Fruit fly (Drosophila melanogaster) whole organism, wandering third instar larva: ENCODE measurements around the gene CG5126.

Experiments
- Abd-B ChIP-seq: fragments of >200 bp; optimal IDR thresholded peaks from 2 replicates; lab custom pipeline; 2017; ENCODE audit warnings: missing biosample characterization, missing genetic modification characterization
- CG32264 ChIP-seq: fragments of 200-800 bp; sonication (Bioruptor generic); optimal IDR thresholded peaks from 2 replicates; lab custom pipeline; 2016; ENCODE audit warnings: missing biosample characterization, missing genetic modification characterization
- CG9705 ChIP-seq: fragments of 200-800 bp; sonication (Bioruptor generic); optimal IDR thresholded peaks from 2 replicates; lab custom pipeline; 2018; ENCODE audit warnings: missing biosample characterization, mild to moderate bottlenecking, missing genetic modification characterization
- CrebA ChIP-seq: fragments of 200-800 bp; sonication (Bioruptor generic); optimal IDR thresholded peaks from 2 replicates; lab custom pipeline; 2016; ENCODE audit warnings: missing biosample characterization, mild to moderate bottlenecking, missing genetic modification characterization, borderline replicate concordance
- Dfd ChIP-seq: fragments of >200 bp; optimal IDR thresholded peaks from 2 replicates; lab custom pipeline; 2017; ENCODE audit warnings: missing biosample characterization, missing genetic modification characterization
- Dif ChIP-seq: fragments of 200-275, 200-300 bp; sonication (Bioruptor generic); optimal IDR thresholded peaks from 2 replicates; lab custom pipeline; 2018; ENCODE audit warnings: missing biosample characterization, missing genetic modification characterization; ENCODE audit not compliant: partially characterized antibody
- GATAd ChIP-seq: sonication (Bioruptor generic); optimal IDR thresholded peaks from 2 replicates; lab custom pipeline; 2016; ENCODE audit warnings: missing biosample characterization, missing genetic modification characterization
- HLH106 ChIP-seq: fragments of 200-800 bp; optimal IDR thresholded peaks from 3 replicates; lab custom pipeline; 2019; ENCODE audit warnings: missing biosample characterization, mild to moderate bottlenecking, missing genetic modification characterization, moderate library complexity
- Hnf4 ChIP-seq: fragments of 200-800 bp; sonication (Bioruptor generic); optimal IDR thresholded peaks from 2 replicates; lab custom pipeline; 2016; ENCODE audit warnings: missing biosample characterization, mild to moderate bottlenecking, missing genetic modification characterization
- Hr78 ChIP-seq: fragments of >200 bp; optimal IDR thresholded peaks from 2 replicates; lab custom pipeline; 2017; ENCODE audit warnings: missing biosample characterization, missing genetic modification characterization
- Hr83 ChIP-seq: fragments of 200-300 bp; sonication (Bioruptor generic); optimal IDR thresholded peaks from 2 replicates; lab custom pipeline; 2016; ENCODE audit warnings: missing biosample characterization, mild to moderate bottlenecking, missing genetic modification characterization, moderate library complexity; ENCODE audit not compliant: poor library complexity, severe bottlenecking
- Jra ChIP-seq: sonication (Bioruptor generic); optimal IDR thresholded peaks from 2 replicates; lab custom pipeline; 2016; ENCODE audit warnings: missing biosample characterization, missing genetic modification characterization
- Mio ChIP-seq: sonication (Bioruptor generic); optimal IDR thresholded peaks from 2 replicates; lab custom pipeline; 2016; ENCODE audit warnings: missing biosample characterization, missing genetic modification characterization
- Myc ChIP-seq: fragments of >200 bp; optimal IDR thresholded peaks from 2 replicates; lab custom pipeline; 2017
- N ChIP-seq: fragments of >200 bp; optimal IDR thresholded peaks from 2 replicates; lab custom pipeline; 2018; ENCODE audit warnings: missing biosample characterization, missing external identifiers, missing genetic modification characterization
- OdsH ChIP-seq: fragments of 200-800 bp; sonication (Bioruptor generic); optimal IDR thresholded peaks from 2 replicates; lab custom pipeline; 2016; ENCODE audit warnings: missing biosample characterization, mild to moderate bottlenecking, missing genetic modification characterization
- Rel ChIP-seq, 2 experiments: fragments of 200-800 bp; sonication (Bioruptor generic) in 1 of 2; optimal IDR thresholded peaks; 2 replicates in 1 of 2; 3 replicates in 1 of 2; lab custom pipeline; 2016 to 2019; ENCODE audit warnings: mild to moderate bottlenecking in 2 of 2, missing biosample characterization in 2 of 2, missing genetic modification characterization in 2 of 2, moderate library complexity in 1 of 2
- Sp1 ChIP-seq: fragments of 200-800 bp; sonication (Bioruptor generic); optimal IDR thresholded peaks from 3 replicates; lab custom pipeline; 2019; ENCODE audit warnings: missing biosample characterization, mild to moderate bottlenecking, missing genetic modification characterization, moderate library complexity
- Vsx2 ChIP-seq: fragments of 200-300, 225-300 bp; sonication (Bioruptor generic); optimal IDR thresholded peaks from 2 replicates; lab custom pipeline; 2018; ENCODE audit warnings: missing biosample characterization, missing genetic modification characterization; ENCODE audit not compliant: partially characterized antibody
- br ChIP-seq: fragments of 200-800 bp; sonication (Bioruptor generic); optimal IDR thresholded peaks from 2 replicates; lab custom pipeline; 2016; ENCODE audit warnings: missing biosample characterization, missing genetic modification characterization
- brk ChIP-seq: fragments of 200-800 bp; sonication (Bioruptor generic); optimal IDR thresholded peaks from 2 replicates; lab custom pipeline; 2016; ENCODE audit warnings: missing biosample characterization, mild to moderate bottlenecking, missing genetic modification characterization
- dl ChIP-seq, 2 experiments: fragments of 175-275, 200-275 bp in 1 of 2; fragments of 200-275 bp in 1 of 2; sonication (Bioruptor generic); optimal IDR thresholded peaks; lab custom pipeline; 2018; ENCODE audit warnings: mild to moderate bottlenecking in 2 of 2, missing biosample characterization in 2 of 2, missing genetic modification characterization in 2 of 2, moderate library complexity in 2 of 2; ENCODE audit not compliant: partially characterized antibody in 2 of 2, insufficient read depth in 1 of 2
- dmrt93B ChIP-seq: fragments of 200-800 bp; sonication (Bioruptor generic); optimal IDR thresholded peaks from 2 replicates; lab custom pipeline; 2018; ENCODE audit warnings: missing biosample characterization, mild to moderate bottlenecking, missing genetic modification characterization
- dsf ChIP-seq: sonication (Bioruptor generic); optimal IDR thresholded peaks from 2 replicates; lab custom pipeline; 2016; ENCODE audit warnings: missing biosample characterization, missing genetic modification characterization, borderline replicate concordance
- ey ChIP-seq: fragments of 200-800 bp; sonication (Bioruptor generic); optimal IDR thresholded peaks from 2 replicates; lab custom pipeline; 2016; ENCODE audit warnings: missing biosample characterization, missing genetic modification characterization
- foxo ChIP-seq, 2 experiments: fragments of 200-800 bp; sonication (Bioruptor generic); optimal IDR thresholded peaks; 2 replicates in 1 of 2; 3 replicates in 1 of 2; lab custom pipeline; 2016 to 2017; ENCODE audit warnings: missing biosample characterization in 2 of 2, missing genetic modification characterization in 2 of 2
- fru ChIP-seq: fragments of 200-800 bp; sonication (Bioruptor generic); optimal IDR thresholded peaks from 3 replicates; lab custom pipeline; 2016; ENCODE audit warnings: missing biosample characterization, mild to moderate bottlenecking, missing genetic modification characterization
- h ChIP-seq: fragments of 200-800 bp; sonication (Bioruptor generic); optimal IDR thresholded peaks from 3 replicates; lab custom pipeline; 2016; ENCODE audit warnings: missing biosample characterization, mild to moderate bottlenecking, missing genetic modification characterization
- jim ChIP-seq: fragments of 175-275, 200-325 bp; sonication (Bioruptor generic); optimal IDR thresholded peaks from 2 replicates; lab custom pipeline; 2016; ENCODE audit warnings: missing biosample characterization, mild to moderate bottlenecking, missing genetic modification characterization
- lola ChIP-seq: fragments of >200 bp; optimal IDR thresholded peaks from 2 replicates; lab custom pipeline; 2017; ENCODE audit warnings: missing biosample characterization, missing genetic modification characterization
- pan ChIP-seq: fragments of >200 bp; optimal IDR thresholded peaks from 2 replicates; lab custom pipeline; 2017
- psq ChIP-seq: fragments of 200-800 bp; sonication (Bioruptor generic); optimal IDR thresholded peaks from 3 replicates; lab custom pipeline; 2017; ENCODE audit warnings: missing biosample characterization, mild to moderate bottlenecking, missing genetic modification characterization, moderate library complexity
- rgr ChIP-seq: fragments of 200-800 bp; sonication (Bioruptor generic); optimal IDR thresholded peaks from 3 replicates; lab custom pipeline; 2016; ENCODE audit warnings: missing biosample characterization, mild to moderate bottlenecking, missing genetic modification characterization
- sage ChIP-seq: fragments of 200-800 bp; sonication (Bioruptor generic); optimal IDR thresholded peaks from 2 replicates; lab custom pipeline; 2016; ENCODE audit warnings: missing biosample characterization, mild to moderate bottlenecking, missing genetic modification characterization
- sv ChIP-seq: fragments of 200-800 bp; sonication (Bioruptor generic); optimal IDR thresholded peaks from 3 replicates; lab custom pipeline; 2016; ENCODE audit warnings: missing biosample characterization, missing genetic modification characterization
- tai ChIP-seq: sonication (Bioruptor generic); optimal IDR thresholded peaks from 2 replicates; lab custom pipeline; 2016; ENCODE audit warnings: missing biosample characterization, missing genetic modification characterization
- usp ChIP-seq: fragments of >200 bp; optimal IDR thresholded peaks from 2 replicates; lab custom pipeline; 2017; ENCODE audit warnings: missing biosample characterization, missing genetic modification characterization
- woc ChIP-seq: sonication (Bioruptor generic); optimal IDR thresholded peaks from 2 replicates; lab custom pipeline; 2016; ENCODE audit warnings: missing biosample characterization, mild to moderate bottlenecking, missing genetic modification characterization

CG5126 gene

dm6 chr2L:1142730-1143281 is 41.0 kb downstream of the CG5126 start, which contains the start of gene MFS3:
Gene MFS3 (plus strand): TSS chr2L:1143201.
- TF ChIP-seq CG32264 (GFP tag; lab: Kevin White, UChicago) (no peak), br (peak; percentile 47), sage (GFP tag; lab: Kevin White, UChicago) (no peak), N (GFP tag; lab: Kevin White, UChicago) (no peak), GATAd (GFP tag; lab: Kevin White, UChicago) (no peak), lola (GFP tag; lab: Kevin White, UChicago) (no peak), Hnf4 (peak; percentile 35), rgr (GFP tag; lab: Kevin White, UChicago) (peak; percentile 20), fru (peak; percentile 29), woc (no peak), Rel (GFP tag; optimal IDR thresholded peaks at IDR 0.05; lab: Kevin White, UChicago) (peak; percentile 44), Rel (tag; optimal IDR thresholded peaks at IDR 0.05; lab: Kevin White, UChicago) (peak; percentile 32), foxo (GFP tag; optimal IDR thresholded peaks at IDR 0.05; lab: Kevin White, UChicago) (peak in 1 of 2 experiments; percentile 36), Abd-B (GFP tag; lab: Kevin White, UChicago) (no peak), Dfd (GFP tag; lab: Kevin White, UChicago) (no peak), Mio (no peak), dl (GFP tag; optimal IDR thresholded peaks at IDR 0.05; lab: Kevin White, UChicago; ENCODE audit: insufficient read depth in 1 of 2, partially characterized antibody in 2 of 2) (no peak), dmrt93B (GFP tag; lab: Kevin White, UChicago) (no peak), psq (peak; percentile 22), pan (lab: Kevin White, UChicago) (no peak), Hr78 (GFP tag; lab: Kevin White, UChicago) (no peak), Jra (GFP tag; lab: Kevin White, UChicago) (peak; percentile 15), Myc (lab: Kevin White, UChicago) (peak; percentile 40), usp (GFP tag; lab: Kevin White, UChicago) (no peak), OdsH (no peak), HLH106 (no peak), brk (GFP tag; lab: Kevin White, UChicago) (peak; percentile 35), Dif (peak; percentile 7), tai (GFP tag; lab: Kevin White, UChicago) (no peak), Hr83 (GFP tag; lab: Kevin White, UChicago) (no peak), ey (no peak), Vsx2 (GFP tag; lab: Kevin White, UChicago) (peak; percentile 70), h (peak; percentile 42), dsf (GFP tag; lab: Kevin White, UChicago) (no peak), sv (GFP tag; lab: Kevin White, UChicago) (no peak), Sp1 (GFP tag; lab: Kevin White, UChicago) (peak; percentile 35), jim (GFP tag; lab: Kevin White, UChicago) (peak; percentile 79), CG9705 (GFP tag; lab: Kevin White, UChicago) (peak; percentile 27), CrebA (GFP tag; lab: Kevin White, UChicago) (no peak)

DNA sequence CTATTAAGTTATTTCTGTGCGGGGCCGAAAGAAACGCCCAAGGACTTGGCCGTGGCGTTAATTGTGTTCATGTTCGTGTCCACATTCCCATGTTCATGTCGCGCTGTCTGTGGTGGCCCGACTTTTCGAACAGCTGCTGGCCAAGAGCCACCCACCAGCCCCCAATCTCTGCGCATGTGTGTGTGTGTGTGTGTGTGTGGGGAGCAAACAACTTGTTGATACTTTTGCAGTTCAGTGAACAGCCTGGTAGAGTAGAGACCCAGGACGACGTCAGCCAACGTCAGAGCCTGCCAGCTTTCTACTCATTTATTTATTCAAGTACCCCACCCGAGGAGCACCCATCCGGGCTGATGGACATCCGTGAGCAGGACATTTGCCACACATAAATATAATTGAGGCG is 46.8 kb downstream of the CG5126 start:
- TF ChIP-seq Vsx2 (GFP tag; lab: Kevin White, UChicago) (no peak), Abd-B (GFP tag; lab: Kevin White, UChicago) (no peak), foxo (GFP tag; optimal IDR thresholded peaks at IDR 0.05; lab: Kevin White, UChicago) (no peak), Hr78 (GFP tag; lab: Kevin White, UChicago) (no peak), sv (GFP tag; lab: Kevin White, UChicago) (no peak), jim (GFP tag; lab: Kevin White, UChicago) (no peak), CrebA (GFP tag; lab: Kevin White, UChicago) (no peak), br (no peak), rgr (GFP tag; lab: Kevin White, UChicago) (no peak)
